Fruit fly (Drosophila melanogaster) whole organism, embryonic: ENCODE results near the gene ec.

Experiments used
- ATbp ChIP-seq: fragments of 200-800 bp; sonication (Bioruptor generic); optimal IDR thresholded peaks from 2 replicates; lab custom pipeline; 2017; ENCODE audit warnings: missing biosample characterization, mild to moderate bottlenecking, missing genetic modification characterization, missing genetic modification reagents
- CG10267 ChIP-seq: fragments of 200-800 bp; sonication (Bioruptor generic); optimal IDR thresholded peaks from 2 replicates; lab custom pipeline; 2018; ENCODE audit warnings: missing biosample characterization, mild to moderate bottlenecking, missing genetic modification characterization, moderate library complexity
- CG10321 ChIP-seq: fragments of 200-800 bp; sonication (Bioruptor generic); IDR thresholded peaks from 2 replicates; pipeline ENCODE4 v1.3.6; 2022; ENCODE audit warnings: missing biosample characterization, missing genetic modification characterization
- CG1233 ChIP-seq: fragments of 200-800 bp; sonication (Bioruptor generic); optimal IDR thresholded peaks from 4 replicates; lab custom pipeline; 2018; ENCODE audit warnings: missing biosample characterization, mild to moderate bottlenecking, missing genetic modification characterization
- CG13624 ChIP-seq: fragments of 200-800 bp; sonication (Bioruptor generic); optimal IDR thresholded peaks from 2 replicates; lab custom pipeline; 2016; ENCODE audit warnings: missing biosample characterization, missing genetic modification characterization
- CG1603 ChIP-seq: fragments of 200-800 bp; sonication (Bioruptor generic); optimal IDR thresholded peaks from 2 replicates; lab custom pipeline; 2019; ENCODE audit warnings: missing biosample characterization, mild to moderate bottlenecking, missing genetic modification characterization, moderate library complexity
- CG16779 ChIP-seq: fragments of 200-800 bp; sonication (Bioruptor generic); IDR thresholded peaks from 2 replicates; pipeline ENCODE4 v1.3.6; 2022; ENCODE audit warnings: missing biosample characterization, missing genetic modification characterization
- CG3163 ChIP-seq: fragments of 200-800 bp; sonication (Bioruptor generic); optimal IDR thresholded peaks from 3 replicates; lab custom pipeline; 2016; ENCODE audit warnings: missing biosample characterization, missing genetic modification characterization
- CG32772 ChIP-seq: fragments of 200-800 bp; sonication (Bioruptor generic); IDR thresholded peaks from 2 replicates; pipeline ENCODE4 v1.3.6; 2022; ENCODE audit warnings: missing biosample characterization, missing genetic modification characterization
- CG4360 ChIP-seq: fragments of 200-800 bp; sonication (Bioruptor generic); IDR thresholded peaks from 2 replicates; pipeline ENCODE4 v1.3.6; 2022; ENCODE audit warnings: missing biosample characterization, missing genetic modification characterization
- CG43689 ChIP-seq: fragments of 200-800 bp; sonication (Bioruptor generic); IDR thresholded peaks from 2 replicates; pipeline ENCODE4 v1.3.6; 2022; ENCODE audit warnings: missing biosample characterization, missing genetic modification characterization
- CG4854 ChIP-seq: fragments of 200-800 bp; sonication (Bioruptor generic); optimal IDR thresholded peaks from 2 replicates; lab custom pipeline; 2016; ENCODE audit warnings: missing biosample characterization, missing genetic modification characterization, inconsistent platforms
- CG5953 ChIP-seq: fragments of 200-800 bp; sonication (Bioruptor generic); IDR thresholded peaks from 2 replicates; pipeline ENCODE4 v1.3.6; 2022; ENCODE audit warnings: missing biosample characterization, missing genetic modification characterization
- CG6654 ChIP-seq: fragments of 200-800 bp; sonication (Bioruptor generic); optimal IDR thresholded peaks from 2 replicates; lab custom pipeline; 2017; ENCODE audit warnings: missing biosample characterization, mild to moderate bottlenecking, missing genetic modification characterization
- CG6765 ChIP-seq: fragments of 200-800 bp; sonication (Bioruptor generic); optimal IDR thresholded peaks from 3 replicates; lab custom pipeline; 2017; ENCODE audit warnings: missing biosample characterization, mild to moderate bottlenecking, missing genetic modification characterization
- CG6813 ChIP-seq: fragments of 200-800 bp; sonication (Bioruptor generic); optimal IDR thresholded peaks from 2 replicates; lab custom pipeline; 2017; ENCODE audit warnings: missing biosample characterization, missing genetic modification characterization, mild to moderate bottlenecking, moderate library complexity, missing genetic modification reagents
- CG7987 ChIP-seq: fragments of 200-800 bp; sonication (Bioruptor generic); optimal IDR thresholded peaks from 2 replicates; lab custom pipeline; 2018; ENCODE audit warnings: missing biosample characterization, mild to moderate bottlenecking, missing genetic modification characterization, moderate library complexity
- D19A ChIP-seq: fragments of 200-800 bp; optimal IDR thresholded peaks from 3 replicates; lab custom pipeline; 2019; ENCODE audit warnings: missing biosample characterization, mild to moderate bottlenecking, missing genetic modification characterization, moderate library complexity
- Deaf1 ChIP-seq: fragments of 200-800 bp; optimal IDR thresholded peaks from 3 replicates; lab custom pipeline; 2019; ENCODE audit warnings: missing biosample characterization, mild to moderate bottlenecking, missing genetic modification characterization, moderate library complexity
- Dfd ChIP-seq, 2 experiments: fragments of >200 bp; optimal IDR thresholded peaks; 2 replicates each; lab custom pipeline; 2017; ENCODE audit warnings: missing biosample characterization in 2 of 2, missing genetic modification characterization in 2 of 2
- Med ChIP-seq: fragments of 200-800 bp; sonication (Bioruptor generic); peaks from one replicate; lab custom pipeline; 2016; ENCODE audit warnings: missing biosample characterization, missing genetic modification characterization, mild to moderate bottlenecking, inconsistent platforms, moderate library complexity
- Opbp ChIP-seq: fragments of 200-800 bp; sonication (Bioruptor generic); IDR thresholded peaks from 3 replicates; pipeline ENCODE4 v1.3.6; 2022; ENCODE audit warnings: missing biosample characterization, missing genetic modification characterization; ENCODE audit not compliant: partially characterized antibody
- Sin3A ChIP-seq: fragments of >200 bp; optimal IDR thresholded peaks from 2 replicates; lab custom pipeline; 2018
- ab ChIP-seq: fragments of 200-800 bp; sonication (Bioruptor generic); optimal IDR thresholded peaks from 2 replicates; lab custom pipeline; 2016; ENCODE audit warnings: missing biosample characterization, missing genetic modification characterization
- abd-A ChIP-seq: fragments of 200-800 bp; sonication (Bioruptor generic); optimal IDR thresholded peaks from 3 replicates; lab custom pipeline; 2019; ENCODE audit warnings: missing biosample characterization, mild to moderate bottlenecking, missing genetic modification characterization, moderate library complexity
- ara ChIP-seq: fragments of 200-800 bp; sonication (Bioruptor generic); IDR thresholded peaks from 2 replicates; pipeline ENCODE4 v1.3.6; 2022; ENCODE audit warnings: missing biosample characterization, missing genetic modification characterization
- ato ChIP-seq: fragments of 200-800 bp; sonication (Bioruptor generic); IDR thresholded peaks from 2 replicates; pipeline ENCODE4 v1.3.6; 2022; ENCODE audit warnings: missing biosample characterization, missing genetic modification characterization; ENCODE audit not compliant: partially characterized antibody
- bsh ChIP-seq, 2 experiments: fragments of 200-800 bp; sonication (Bioruptor generic); optimal IDR thresholded peaks; 2 replicates each; lab custom pipeline; 2017 to 2018; ENCODE audit warnings: mild to moderate bottlenecking in 2 of 2, missing biosample characterization in 2 of 2, missing genetic modification characterization in 2 of 2, moderate library complexity in 1 of 2
- cas ChIP-seq: fragments of 200-800 bp; sonication (Bioruptor generic); IDR thresholded peaks from 2 replicates; pipeline ENCODE4 v1.3.6; 2022; ENCODE audit warnings: missing biosample characterization, missing genetic modification characterization
- crol ChIP-seq: fragments of 200-800 bp; sonication (Bioruptor generic); IDR thresholded peaks from 2 replicates; pipeline ENCODE4 v1.3.6; 2022; ENCODE audit warnings: missing biosample characterization, missing genetic modification characterization
- cwo ChIP-seq: fragments of 200-800 bp; sonication (Bioruptor generic); optimal IDR thresholded peaks from 3 replicates; lab custom pipeline; 2017; ENCODE audit warnings: missing biosample characterization, missing genetic modification characterization, mild to moderate bottlenecking, moderate library complexity, missing genetic modification reagents
- gsb-n ChIP-seq: fragments of 200-800 bp; sonication (Bioruptor generic); optimal IDR thresholded peaks from 3 replicates; lab custom pipeline; 2018; ENCODE audit warnings: missing biosample characterization, mild to moderate bottlenecking, missing genetic modification characterization
- ind ChIP-seq: fragments of 200-800 bp; sonication (Bioruptor generic); optimal IDR thresholded peaks from 3 replicates; lab custom pipeline; 2016; ENCODE audit warnings: missing biosample characterization, missing genetic modification characterization
- pan ChIP-seq, 4 experiments: fragments of >200 bp in 3 of 4; fragments of 200-800 bp in 1 of 4; sonication (Bioruptor generic) in 1 of 4; optimal IDR thresholded peaks in 3 of 4; IDR thresholded peaks in 1 of 4; 2 replicates each; pipeline versions ENCODE4 v1.3.6 to Lab custom; 2017 to 2022; ENCODE audit warnings: missing biosample characterization in 2 of 4, missing genetic modification characterization in 2 of 4, mixed read lengths in 1 of 4
- pnt ChIP-seq: fragments of 200-800 bp; sonication (Bioruptor generic); optimal IDR thresholded peaks from 3 replicates; lab custom pipeline; 2016; ENCODE audit warnings: missing biosample characterization, missing genetic modification characterization
- pzg ChIP-seq: fragments of 200-800 bp; sonication (Bioruptor generic); optimal IDR thresholded peaks from 3 replicates; lab custom pipeline; 2018; ENCODE audit warnings: missing biosample characterization, mild to moderate bottlenecking, missing genetic modification characterization, moderate library complexity
- row ChIP-seq: fragments of 200-800 bp; sonication (Bioruptor generic); IDR thresholded peaks from 3 replicates; pipeline ENCODE4 v1.3.6; 2022; ENCODE audit warnings: missing biosample characterization, missing genetic modification characterization
- sens ChIP-seq: fragments of 200-800 bp; sonication (Bioruptor generic); peaks from one replicate; lab custom pipeline; 2016; ENCODE audit warnings: missing biosample characterization, missing genetic modification characterization
- slou ChIP-seq: fragments of 200-800 bp; sonication (Bioruptor generic); optimal IDR thresholded peaks from 3 replicates; lab custom pipeline; 2016; ENCODE audit warnings: missing biosample characterization, missing genetic modification characterization
- tup ChIP-seq: fragments of 200-800 bp; sonication (Bioruptor generic); optimal IDR thresholded peaks from 2 replicates; lab custom pipeline; 2016; ENCODE audit warnings: missing biosample characterization, mild to moderate bottlenecking, missing genetic modification characterization, moderate library complexity
- vnd ChIP-seq: fragments of 200-800 bp; sonication (Bioruptor generic); IDR thresholded peaks from 3 replicates; pipeline ENCODE4 v1.3.6; 2022; ENCODE audit warnings: missing biosample characterization, missing genetic modification characterization; ENCODE audit not compliant: partially characterized antibody
- vvl ChIP-seq: fragments of 200-800 bp; sonication (Bioruptor generic); IDR thresholded peaks from 2 replicates; pipeline ENCODE4 v1.3.6; 2022; ENCODE audit warnings: missing biosample characterization, missing genetic modification characterization
- z ChIP-seq: fragments of 200-800 bp; sonication (Bioruptor generic); IDR thresholded peaks from 3 replicates; pipeline ENCODE4 v1.3.6; 2022; ENCODE audit warnings: missing biosample characterization, missing genetic modification characterization

Gene ec

DNA sequence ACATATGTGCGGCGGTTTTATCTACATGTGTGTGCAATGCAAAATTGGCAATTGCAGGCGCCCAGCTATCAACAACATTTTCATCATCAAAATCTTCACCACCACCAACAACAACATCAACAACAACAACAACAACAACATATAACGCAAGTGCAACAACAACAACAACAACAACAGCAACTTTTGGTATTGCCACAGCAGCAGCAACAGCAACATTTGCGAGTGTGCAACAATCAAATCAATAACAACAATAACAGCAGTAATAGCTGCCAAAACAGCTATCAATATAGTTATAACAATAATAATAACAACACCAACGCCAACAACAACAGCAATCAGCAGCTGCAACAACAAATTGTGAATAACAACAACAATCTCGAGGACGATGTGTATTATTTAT, 49.1 kb upstream of the ec start:
- TF ChIP-seq CG4360 (peak; percentile 66), pzg (GFP tag; lab: Kevin White, UChicago) (no peak)

DNA sequence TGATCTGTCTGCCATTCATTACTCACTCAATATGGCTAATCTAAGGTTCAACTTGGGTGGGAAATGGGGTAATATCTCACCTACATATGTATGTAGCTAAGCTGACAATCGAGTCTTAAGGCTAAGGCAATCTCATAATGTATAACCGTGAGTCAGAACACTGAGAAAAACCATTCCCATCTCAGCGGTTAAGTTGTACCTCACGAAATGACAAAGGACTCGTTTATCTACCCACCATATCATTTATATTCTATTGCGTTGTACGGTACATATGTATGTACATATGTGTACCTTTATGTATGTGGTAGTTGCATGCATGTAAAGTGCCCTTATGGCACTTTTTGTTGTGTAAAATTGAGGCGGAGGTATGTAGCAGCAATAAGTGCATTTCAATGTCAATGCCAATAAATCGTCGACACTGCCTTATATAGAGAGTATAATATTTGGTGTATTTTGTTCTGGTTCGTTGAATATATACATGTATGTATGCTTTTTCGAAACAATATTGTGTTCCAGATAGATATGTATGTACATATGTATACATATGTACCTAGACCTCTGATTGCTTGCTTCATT, 48.5 kb upstream of the ec start:
- TF ChIP-seq CG1233 (GFP tag; lab: Kevin White, UChicago) (no peak), Med (GFP tag; lab: Kevin White, UChicago) (peak; percentile 55), sens (GFP tag; lab: Kevin White, UChicago) (peak; percentile 60)

dm6 chrX:3764223-3764622, 47.3 kb upstream of the ec start:
- 0 out of 2 replicates have a peak, but pooled peaks have one; percentile 53 for TF ChIP-seq CG10321 (GFP tag; lab: Robert Waterston, UW)
- peak; percentile 67 for TF ChIP-seq CG13624
- no peak for TF ChIP-seq Sin3A (lab: Kevin White, UChicago)
- TF ChIP-seq CG4854 (GFP tag; lab: Kevin White, UChicago) = no peak
- no peak for TF ChIP-seq vnd (GFP tag; lab: Robert Waterston, UW)

- peak; percentile 39 for TF ChIP-seq Deaf1
- peak; percentile 67 for TF ChIP-seq abd-A
- TF ChIP-seq ATbp (GFP tag; lab: Kevin White, UChicago) = no peak
- TF ChIP-seq crol (GFP tag; lab: Robert Waterston, UW) = peak; percentile 63
- peak; percentile 58; the same call in 1 of the 3 replicates for TF ChIP-seq z (GFP tag; lab: Robert Waterston, UW)
- TF ChIP-seq CG3163 (GFP tag; lab: Kevin White, UChicago) = no peak
- no peak for TF ChIP-seq CG5953 (GFP tag; lab: Robert Waterston, UW)
- no peak for TF ChIP-seq slou (GFP tag; lab: Kevin White, UChicago)
Measured at dm6 chrX:3767085-3767484, 44.4 kb upstream of the ec start.

DNA sequence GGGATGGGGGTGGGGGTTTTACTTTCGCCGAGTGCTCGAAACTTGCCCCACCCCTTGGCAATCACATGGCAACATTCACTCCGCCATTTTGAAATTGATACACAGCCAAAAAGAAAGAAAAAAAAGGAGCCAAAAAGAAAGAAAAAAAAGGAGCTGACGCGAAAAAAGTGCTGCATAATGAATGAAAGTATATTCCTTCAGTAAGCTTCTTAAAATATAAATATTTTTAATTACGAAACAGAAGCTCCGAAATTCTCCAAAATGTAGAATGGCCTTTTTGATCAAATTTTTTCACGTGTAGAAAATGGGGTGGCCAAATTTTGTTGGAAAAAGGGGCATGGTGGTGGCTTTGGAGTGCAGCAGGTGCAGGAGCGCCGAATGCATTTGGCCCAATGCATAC, 43.3 kb upstream of the ec start:
- TF ChIP-seq CG7987 (GFP tag; lab: Kevin White, UChicago) (no peak), CG32772 (GFP tag; lab: Robert Waterston, UW) (0 out of 2 replicates have a peak, but pooled peaks have one; percentile 34), ato (no peak), pan (optimal IDR thresholded peaks at IDR 0.05; lab: Kevin White, UChicago) (no peak), pan (GFP tag; optimal IDR thresholded peaks at IDR 0.05 in 1 of 2, IDR thresholded peaks at IDR 0.05 in 1 of 2) (peak in 1 of 2 experiments; percentile 52), CG10267 (peak; percentile 18), tup (GFP tag; lab: Kevin White, UChicago) (no peak), CG6813 (GFP tag; lab: Kevin White, UChicago) (no peak), vvl (no peak), pnt (GFP tag; lab: Kevin White, UChicago) (no peak), D19A (tag; lab: Kevin White, UChicago) (peak; percentile 10), CG43689 (GFP tag; lab: Robert Waterston, UW) (no peak), ind (GFP tag; lab: Kevin White, UChicago) (peak; percentile 18), bsh (GFP tag; optimal IDR thresholded peaks at IDR 0.05; lab: Kevin White, UChicago) (peak in 1 of 2 experiments; percentile 62), CG6765 (GFP tag; lab: Kevin White, UChicago) (no peak), z (GFP tag; lab: Robert Waterston, UW) (no peak), cwo (no peak), row (GFP tag; lab: Robert Waterston, UW) (peak; percentile 53), ara (GFP tag; lab: Robert Waterston, UW) (peak; percentile 31; the same call in 1 of the 2 replicates), CG16779 (GFP tag; lab: Robert Waterston, UW) (no peak), sens (GFP tag; lab: Kevin White, UChicago) (peak; percentile 24), Opbp (GFP tag; lab: Robert Waterston, UW) (no peak), ab (GFP tag; lab: Kevin White, UChicago) (no peak), CG1603 (tag; lab: Kevin White, UChicago) (no peak), gsb-n (tag; lab: Kevin White, UChicago) (peak; percentile 13), Dfd (GFP tag; optimal IDR thresholded peaks at IDR 0.05; lab: Kevin White, UChicago) (no peak), cas (GFP tag; lab: Robert Waterston, UW) (no peak), CG6654 (GFP tag; lab: Kevin White, UChicago) (no peak)
